Worm (Caenorhabditis elegans) whole organism, L4 larva: ENCODE data around the gene K07F5.7.
A peak's percentile ranks its signal among the peaks of the same experiment; 100 is the strongest.

Source experiments
- D1046.2 ChIP-seq: fragments of 200-800 bp; sonication (Bioruptor generic); IDR thresholded peaks from 2 replicates; pipeline ENCODE4 v1.3.6; 2022; ENCODE audit warnings: missing genetic modification characterization, missing compliant biosample characterization
- F44E2.7 ChIP-seq: fragments of 200-800 bp; sonication (Bioruptor generic); IDR thresholded peaks from 2 replicates; pipeline ENCODE4 v2.1.2; 2022; ENCODE audit warnings: missing genetic modification characterization, missing compliant biosample characterization
- Y5F2A.4 ChIP-seq: fragments of 200-800 bp; sonication (Bioruptor generic); optimal IDR thresholded peaks from 2 replicates; lab custom pipeline; 2018; ENCODE audit warnings: mild to moderate bottlenecking, missing genetic modification characterization, missing compliant biosample characterization
- ZK546.5 ChIP-seq, 2 experiments: sonication (generic microtip); optimal IDR thresholded peaks; 2 replicates each; lab custom pipeline; 2017; ENCODE audit warnings: missing biosample characterization in 2 of 2, missing genetic modification characterization in 2 of 2
- aha-1 ChIP-seq: fragments of 150-350 bp; peaks from one replicate; lab custom pipeline; 2014; ENCODE audit warnings: missing biosample characterization, missing genetic modification characterization
- aly-2 ChIP-seq: sonication (generic microtip); optimal IDR thresholded peaks from 2 replicates; lab custom pipeline; 2018; ENCODE audit warnings: missing biosample characterization, missing genetic modification characterization
- attf-4 ChIP-seq: sonication (generic microtip); optimal IDR thresholded peaks from 3 replicates; lab custom pipeline; 2017; ENCODE audit warnings: missing biosample characterization, missing genetic modification characterization
- ceh-20 ChIP-seq: fragments of 200-800 bp; sonication (Bioruptor generic); IDR thresholded peaks from 2 replicates; pipeline ENCODE4 v1.3.6; 2022; ENCODE audit warnings: missing genetic modification reagents, missing genetic modification characterization, missing compliant biosample characterization
- ceh-28 ChIP-seq: fragments of 150-350 bp; optimal IDR thresholded peaks from 2 replicates; lab custom pipeline; 2014; ENCODE audit warnings: missing biosample characterization, missing genetic modification reagents, missing genetic modification characterization
- ceh-32 ChIP-seq: sonication (generic microtip); optimal IDR thresholded peaks from 2 replicates; lab custom pipeline; 2016; ENCODE audit warnings: mild to moderate bottlenecking, missing genetic modification characterization, missing compliant biosample characterization; ENCODE audit not compliant: poor library complexity
- ceh-82 ChIP-seq: sonication (generic microtip); optimal IDR thresholded peaks from 2 replicates; lab custom pipeline; 2017; ENCODE audit warnings: missing biosample characterization, missing genetic modification characterization
- ces-1 ChIP-seq: fragments of 150-350 bp; sonication (generic microtip); optimal IDR thresholded peaks from 4 replicates; lab custom pipeline; 2014; ENCODE audit warnings: missing biosample characterization, missing genetic modification reagents, missing genetic modification characterization
- daf-16 ChIP-seq, 3 experiments: sonication (generic microtip); optimal IDR thresholded peaks; 2 replicates each; lab custom pipeline; 2016 to 2017; ENCODE audit warnings: missing genetic modification characterization in 3 of 3, missing genetic modification reagents in 3 of 3, mild to moderate bottlenecking in 2 of 3, missing compliant biosample characterization in 2 of 3, missing biosample characterization in 1 of 3, moderate library complexity in 1 of 3
- dmd-6 ChIP-seq: fragments of 200-800 bp; sonication (Bioruptor generic); IDR thresholded peaks from 2 replicates; pipeline ENCODE4 v1.3.6; 2022; ENCODE audit warnings: missing genetic modification reagents, missing genetic modification characterization, missing compliant biosample characterization
- dmd-8 ChIP-seq: fragments of 200-800 bp; sonication (Bioruptor generic); IDR thresholded peaks from 2 replicates; pipeline ENCODE4 v1.3.6; 2022; ENCODE audit warnings: missing genetic modification characterization, missing compliant biosample characterization
- dmd-9 ChIP-seq: fragments of 200-800 bp; sonication (Bioruptor generic); IDR thresholded peaks from 2 replicates; pipeline ENCODE4 v1.3.6; 2022; ENCODE audit warnings: missing genetic modification reagents, missing genetic modification characterization, missing compliant biosample characterization
- dpl-1 ChIP-seq: fragments of 150-350 bp; optimal IDR thresholded peaks from 2 replicates; lab custom pipeline; 2014; ENCODE audit warnings: missing biosample characterization, missing genetic modification reagents, missing genetic modification characterization
- duxl-1 ChIP-seq: sonication (generic microtip); optimal IDR thresholded peaks from 2 replicates; lab custom pipeline; 2016; ENCODE audit warnings: mild to moderate bottlenecking, missing genetic modification characterization, moderate library complexity, missing compliant biosample characterization; ENCODE audit not compliant: poor library complexity
- dve-1 ChIP-seq: sonication (generic microtip); optimal IDR thresholded peaks from 2 replicates; lab custom pipeline; 2017; ENCODE audit warnings: antibody characterized with exemption, mild to moderate bottlenecking, missing genetic modification characterization, missing compliant biosample characterization; ENCODE audit not compliant: insufficient read depth
- gei-8 ChIP-seq: fragments of 200-800 bp; sonication (Bioruptor generic); optimal IDR thresholded peaks from 2 replicates; lab custom pipeline; 2018; ENCODE audit warnings: mild to moderate bottlenecking, missing genetic modification characterization, missing compliant biosample characterization
- hlh-11 ChIP-seq: fragments of 200-800 bp; sonication (Bioruptor generic); optimal IDR thresholded peaks from 2 replicates; lab custom pipeline; 2018; ENCODE audit warnings: mild to moderate bottlenecking, missing genetic modification characterization, missing compliant biosample characterization
- hlh-30 ChIP-seq: sonication (generic microtip); optimal IDR thresholded peaks from 2 replicates; lab custom pipeline; 2017; ENCODE audit warnings: antibody characterized with exemption, mild to moderate bottlenecking, missing genetic modification characterization, missing compliant biosample characterization; ENCODE audit not compliant: insufficient read depth
- hmg-1.1 ChIP-seq: fragments of 200-800 bp; sonication (Bioruptor generic); IDR thresholded peaks from 2 replicates; pipeline ENCODE4 v1.3.6; 2022; ENCODE audit warnings: missing genetic modification reagents, missing genetic modification characterization, missing compliant biosample characterization
- lim-7 ChIP-seq: fragments of 200-800 bp; sonication (Bioruptor generic); IDR thresholded peaks from 2 replicates; pipeline ENCODE4 v1.3.6; 2022; ENCODE audit warnings: missing genetic modification characterization, missing compliant biosample characterization
- lin-13 ChIP-seq: fragments of 150-350 bp; optimal IDR thresholded peaks from 2 replicates; lab custom pipeline; 2014; ENCODE audit warnings: missing biosample characterization, missing genetic modification reagents, missing genetic modification characterization
- lin-38 ChIP-seq: fragments of 200-800 bp; sonication (Bioruptor generic); IDR thresholded peaks from 2 replicates; pipeline ENCODE4 v1.3.6; 2022; ENCODE audit warnings: missing genetic modification reagents, missing genetic modification characterization, missing compliant biosample characterization
- lin-39 ChIP-seq: fragments of 150-350 bp; optimal IDR thresholded peaks from 2 replicates; lab custom pipeline; 2014; ENCODE audit warnings: missing biosample characterization, missing genetic modification reagents, missing genetic modification characterization
- lsy-2 ChIP-seq, 2 experiments: fragments of 150-350 bp in 1 of 2; sonication (generic microtip) in 1 of 2; optimal IDR thresholded peaks; 2 replicates each; lab custom pipeline; 2014 to 2017; ENCODE audit warnings: missing biosample characterization in 2 of 2, missing genetic modification characterization in 2 of 2
- mdt-29 ChIP-seq: fragments of 200-800 bp; sonication (Bioruptor generic); IDR thresholded peaks from 2 replicates; pipeline ENCODE4 v1.3.6; 2022; ENCODE audit warnings: missing genetic modification reagents, missing genetic modification characterization, missing compliant biosample characterization
- mxl-2 ChIP-seq: fragments of 200-800 bp; sonication (Bioruptor generic); conservative IDR thresholded peaks from 2 replicates; pipeline ENCODE4 v1.3.6; 2022; ENCODE audit warnings: missing genetic modification reagents, missing genetic modification characterization, missing compliant biosample characterization
- nhr-10 ChIP-seq: fragments of 150-350 bp; optimal IDR thresholded peaks from 2 replicates; lab custom pipeline; 2014; ENCODE audit warnings: missing biosample characterization, missing genetic modification characterization
- nhr-102 ChIP-seq: sonication (generic microtip); optimal IDR thresholded peaks from 2 replicates; lab custom pipeline; 2016; ENCODE audit warnings: mild to moderate bottlenecking, missing genetic modification characterization, moderate library complexity, missing compliant biosample characterization
- nhr-25 ChIP-seq: sonication (generic microtip); optimal IDR thresholded peaks from 2 replicates; lab custom pipeline; 2017; ENCODE audit warnings: missing genetic modification characterization, mild to moderate bottlenecking, missing compliant biosample characterization, antibody characterized with exemption, moderate library complexity, borderline replicate concordance; ENCODE audit not compliant: insufficient read depth
- nhr-41 ChIP-seq: fragments of 200-800 bp; sonication (Bioruptor generic); IDR thresholded peaks from 2 replicates; pipeline ENCODE4 v1.3.6; 2022; ENCODE audit warnings: missing genetic modification reagents, missing genetic modification characterization, missing compliant biosample characterization
- nhr-48 ChIP-seq: sonication (generic microtip); optimal IDR thresholded peaks from 2 replicates; lab custom pipeline; 2016; ENCODE audit warnings: mild to moderate bottlenecking, missing genetic modification characterization, missing compliant biosample characterization
- nhr-76 ChIP-seq: fragments of 150-350 bp; optimal IDR thresholded peaks from 2 replicates; lab custom pipeline; 2014; ENCODE audit warnings: missing biosample characterization, missing genetic modification characterization
- nhr-77 ChIP-seq: fragments of 150-350 bp; optimal IDR thresholded peaks from 2 replicates; lab custom pipeline; 2014; ENCODE audit warnings: missing biosample characterization, missing genetic modification characterization
- pha-4 ChIP-seq, 2 experiments: fragments of 150-350 bp in 1 of 2; fragments of 200-800 bp in 1 of 2; sonication (Bioruptor generic) in 1 of 2; IDR thresholded peaks in 1 of 2; optimal IDR thresholded peaks in 1 of 2; 2 replicates each; pipeline versions ENCODE4 v1.3.6 to Lab custom; 2014 to 2022; ENCODE audit warnings: missing genetic modification characterization in 2 of 2, missing genetic modification reagents in 2 of 2, missing biosample characterization in 1 of 2, missing compliant biosample characterization in 1 of 2
- php-3 ChIP-seq: fragments of 200-800 bp; sonication (Bioruptor generic); IDR thresholded peaks from 2 replicates; pipeline ENCODE4 v1.3.6; 2022; ENCODE audit warnings: missing genetic modification reagents, missing genetic modification characterization, missing compliant biosample characterization
- pqm-1 ChIP-seq: sonication (generic microtip); optimal IDR thresholded peaks from 2 replicates; lab custom pipeline; 2017; ENCODE audit warnings: missing biosample characterization, missing genetic modification characterization
- rbr-2 ChIP-seq: sonication (generic microtip); optimal IDR thresholded peaks from 2 replicates; lab custom pipeline; 2016; ENCODE audit warnings: missing genotype, missing genetic modification characterization, missing compliant biosample characterization
- tra-1 ChIP-seq: fragments of 200-800 bp; sonication (Bioruptor generic); IDR thresholded peaks from 2 replicates; pipeline ENCODE4 v1.3.6; 2022; ENCODE audit warnings: missing genetic modification reagents, missing genetic modification characterization, missing compliant biosample characterization
- unc-62 ChIP-seq, 3 experiments: fragments of 150-350 bp in 1 of 3; sonication (generic microtip); optimal IDR thresholded peaks in 2 of 3; peaks in 1 of 3; 1 replicate in 1 of 3; 2 replicates in 2 of 3; lab custom pipeline; 2014 to 2017; ENCODE audit warnings: missing biosample characterization in 3 of 3, missing genetic modification characterization in 3 of 3, missing genetic modification reagents in 3 of 3, missing genotype in 1 of 3
- zfp-3 ChIP-seq: fragments of 200-800 bp; sonication (Bioruptor generic); conservative IDR thresholded peaks from 2 replicates; pipeline ENCODE4 v1.3.6; 2022; ENCODE audit warnings: missing genetic modification reagents, missing genetic modification characterization, missing compliant biosample characterization
- zip-2 ChIP-seq: fragments of 150-350 bp; optimal IDR thresholded peaks from 2 replicates; lab custom pipeline; 2014; ENCODE audit warnings: missing biosample characterization, missing genetic modification characterization
- ztf-7 ChIP-seq: fragments of 150-350 bp; optimal IDR thresholded peaks from 2 replicates; lab custom pipeline; 2014; ENCODE audit warnings: missing biosample characterization, missing genetic modification characterization

Gene K07F5.7

ce11 chrIV:9802711-9803110 is 45.3 kb downstream of the K07F5.7 start, which contains the start of gene fat-3 (continued):
- TF ChIP-seq nhr-10: no peak
- no peak for TF ChIP-seq gei-8
- no peak for TF ChIP-seq F44E2.7
- no peak for TF ChIP-seq D1046.2 (GFP tag; lab: Robert Waterston, UW)
- TF ChIP-seq php-3 (GFP tag; lab: Robert Waterston, UW): peak; percentile 82
- TF ChIP-seq nhr-48: peak; percentile 4
- no peak for TF ChIP-seq rbr-2 (tag; lab: Kevin White, UChicago)
- TF ChIP-seq aly-2 (tag; lab: Kevin White, UChicago): no peak
- peak; percentile 60 for TF ChIP-seq hlh-11 (tag; lab: Kevin White, UChicago)
- no peak for TF ChIP-seq dmd-9
- no peak for TF ChIP-seq ZK546.5 (tag; optimal IDR thresholded peaks at IDR 0.05; lab: Kevin White, UChicago)
- TF ChIP-seq duxl-1 (tag; lab: Kevin White, UChicago): no peak
- no peak for TF ChIP-seq ztf-7 (tag; lab: Kevin White, UChicago)
- no peak for TF ChIP-seq attf-4 (tag; lab: Kevin White, UChicago)
- TF ChIP-seq lin-39 (tag; lab: Kevin White, UChicago): no peak
- no peak for TF ChIP-seq lin-13
- TF ChIP-seq nhr-102 (tag; lab: Kevin White, UChicago): no peak
- TF ChIP-seq nhr-76: no peak
- peak; percentile 62 for TF ChIP-seq dmd-6 (GFP tag; lab: Robert Waterston, UW)
- no peak for TF ChIP-seq aha-1 (tag; lab: Kevin White, UChicago)
- TF ChIP-seq pha-4 (GFP tag; IDR thresholded peaks at IDR 0.05; lab: Robert Waterston, UW): no peak
- no peak for TF ChIP-seq pha-4 (tag; optimal IDR thresholded peaks at IDR 0.05; lab: Kevin White, UChicago)
- peak; percentile 49 for TF ChIP-seq hlh-30 (tag; lab: Kevin White, UChicago)
- TF ChIP-seq pqm-1: peak; percentile 31
- TF ChIP-seq dmd-8 (GFP tag; lab: Robert Waterston, UW): no peak
- no peak for TF ChIP-seq ces-1 (GFP tag; lab: Kevin White, UChicago)
- no peak for TF ChIP-seq zip-2
- TF ChIP-seq dpl-1 (GFP tag; lab: Kevin White, UChicago): no peak
- TF ChIP-seq, all 104 proteins: peak for 14

ce11 chrIV:9801418-9801817 is 46.6 kb downstream of the K07F5.7 start:
- TF ChIP-seq dmd-6 (GFP tag; lab: Robert Waterston, UW) (peak; percentile 98), hmg-1.1 (GFP tag; lab: Robert Waterston, UW) (no peak), lim-7 (GFP tag; lab: Robert Waterston, UW) (no peak), tra-1 (GFP tag; lab: Robert Waterston, UW) (peak; percentile 97), nhr-41 (GFP tag; lab: Robert Waterston, UW) (0 out of 2 replicates have a peak, but pooled peaks have one; percentile 24), hlh-11 (tag; lab: Kevin White, UChicago) (peak; percentile 96), ceh-28 (tag; lab: Kevin White, UChicago) (no peak), mdt-29 (GFP tag; lab: Robert Waterston, UW) (peak; percentile 70), unc-62 (GFP tag; optimal IDR thresholded peaks at IDR 0.05 in 1 of 2; lab: Kevin White, UChicago) (peak; percentile 18 to 66), unc-62 (tag; optimal IDR thresholded peaks at IDR 0.05; lab: Kevin White, UChicago) (no peak), ceh-32 (tag; lab: Kevin White, UChicago) (no peak), duxl-1 (tag; lab: Kevin White, UChicago) (no peak), nhr-25 (tag; lab: Kevin White, UChicago) (no peak), Y5F2A.4 (GFP tag; lab: Kevin White, UChicago) (no peak), lsy-2 (tag; optimal IDR thresholded peaks at IDR 0.05; lab: Kevin White, UChicago) (peak in 1 of 2 experiments; percentile 70), D1046.2 (GFP tag; lab: Robert Waterston, UW) (no peak), php-3 (GFP tag; lab: Robert Waterston, UW) (peak; percentile 99), gei-8 (peak; percentile 41), daf-16 (GFP tag; optimal IDR thresholded peaks at IDR 0.05; lab: Kevin White, UChicago) (peak in 1 of 2 experiments; percentile 40), daf-16 (tag; optimal IDR thresholded peaks at IDR 0.05; lab: Kevin White, UChicago) (peak; percentile 92), ceh-82 (tag; lab: Kevin White, UChicago) (no peak), nhr-48 (peak; percentile 78), lin-38 (GFP tag; lab: Robert Waterston, UW) (no peak), attf-4 (tag; lab: Kevin White, UChicago) (no peak), mxl-2 (GFP tag; lab: Robert Waterston, UW) (no peak; the same call in 1 of the 2 replicates), ceh-20 (GFP tag; lab: Robert Waterston, UW) (peak; percentile 85), pha-4 (GFP tag; IDR thresholded peaks at IDR 0.05; lab: Robert Waterston, UW) (peak; percentile 36; the same call in 1 of the 2 replicates), pha-4 (tag; optimal IDR thresholded peaks at IDR 0.05; lab: Kevin White, UChicago) (no peak), dmd-9 (no peak), zfp-3 (0 out of 2 replicates have a peak, but pooled peaks have one; percentile 33), nhr-77 (tag; lab: Kevin White, UChicago) (peak; percentile 92), nhr-102 (tag; lab: Kevin White, UChicago) (peak; percentile 63), dve-1 (peak; percentile 93)
